Worm (Caenorhabditis elegans) whole organism, young adult: Measurements from ENCODE around the gene gmap-3.
A peak's percentile ranks its signal among the peaks of the same experiment; 100 is the strongest.

Experiments
- B0019.2 ChIP-seq: fragments of 200-800 bp; sonication (Bioruptor generic); conservative IDR thresholded peaks from 2 replicates; pipeline ENCODE4 v1.3.6; 2022; ENCODE audit warnings: missing genetic modification reagents, missing genetic modification characterization, missing compliant biosample characterization
- B0261.1 ChIP-seq: sonication (generic microtip); optimal IDR thresholded peaks from 2 replicates; lab custom pipeline; 2016; ENCODE audit warnings: mild to moderate bottlenecking, missing genetic modification characterization, moderate library complexity, missing compliant biosample characterization
- C17E4.6 ChIP-seq: fragments of 200-800 bp; sonication (Bioruptor generic); IDR thresholded peaks from 2 replicates; pipeline ENCODE4 v1.3.6; 2022; ENCODE audit warnings: missing genetic modification reagents, missing genetic modification characterization, missing compliant biosample characterization
- F39B2.1 ChIP-seq: fragments of 200-800 bp; sonication (Bioruptor generic); IDR thresholded peaks from 2 replicates; pipeline ENCODE4 v1.3.6; 2022; ENCODE audit warnings: missing genetic modification reagents, missing genetic modification characterization, missing compliant biosample characterization
- F49E8.2 ChIP-seq: sonication (generic microtip); optimal IDR thresholded peaks from 3 replicates; lab custom pipeline; 2017; ENCODE audit warnings: missing genetic modification characterization, mild to moderate bottlenecking, missing compliant biosample characterization, antibody characterized with exemption, moderate library complexity; ENCODE audit not compliant: insufficient read depth
- F52B5.7 ChIP-seq: sonication (generic microtip); optimal IDR thresholded peaks from 2 replicates; lab custom pipeline; 2016; ENCODE audit warnings: mild to moderate bottlenecking, missing genetic modification characterization, missing compliant biosample characterization
- F57A8.1 ChIP-seq: fragments of 200-800 bp; sonication (Bioruptor generic); optimal IDR thresholded peaks from 2 replicates; lab custom pipeline; 2018; ENCODE audit warnings: mild to moderate bottlenecking, missing genetic modification characterization, moderate library complexity, missing compliant biosample characterization
- F57C9.4 ChIP-seq: sonication (generic microtip); optimal IDR thresholded peaks from 2 replicates; lab custom pipeline; 2017; ENCODE audit warnings: mild to moderate bottlenecking, missing genetic modification characterization, missing compliant biosample characterization
- K12H6.12 ChIP-seq: fragments of 200-800 bp; sonication (Bioruptor generic); optimal IDR thresholded peaks from 2 replicates; lab custom pipeline; 2018; ENCODE audit warnings: mild to moderate bottlenecking, missing genetic modification characterization, missing compliant biosample characterization
- Y67H2A.10 ChIP-seq: fragments of 200-800 bp; sonication (Bioruptor generic); conservative IDR thresholded peaks from 2 replicates; pipeline ENCODE4 v1.3.6; 2022; ENCODE audit warnings: missing genetic modification reagents, missing genetic modification characterization, missing compliant biosample characterization
- Y95B8A.8 ChIP-seq: fragments of 200-800 bp; sonication (Bioruptor generic); IDR thresholded peaks from 2 replicates; pipeline ENCODE4 v1.3.6; 2022; ENCODE audit warnings: missing genetic modification reagents, missing genetic modification characterization, missing compliant biosample characterization
- ZK185.1 ChIP-seq: sonication (generic microtip); optimal IDR thresholded peaks from 2 replicates; lab custom pipeline; 2016; ENCODE audit warnings: mild to moderate bottlenecking, missing genetic modification characterization, missing compliant biosample characterization; ENCODE audit not compliant: poor library complexity, severe bottlenecking
- ama-1 ChIP-seq, 3 experiments: fragments of 150-350 bp in 1 of 3; sonication (generic microtip) in 2 of 3; optimal IDR thresholded peaks; 2 replicates each; lab custom pipeline; 2014 to 2018; ENCODE audit warnings: missing biosample characterization in 2 of 3, missing genetic modification characterization in 2 of 3, missing genetic modification reagents in 2 of 3
- athp-1 ChIP-seq: sonication (generic microtip); optimal IDR thresholded peaks from 2 replicates; lab custom pipeline; 2017; ENCODE audit warnings: mild to moderate bottlenecking, missing genetic modification characterization, missing compliant biosample characterization
- attf-3 ChIP-seq: fragments of 200-800 bp; sonication (Bioruptor generic); conservative IDR thresholded peaks from 2 replicates; pipeline ENCODE4 v1.3.6; 2022; ENCODE audit warnings: missing genetic modification reagents, missing genetic modification characterization, missing compliant biosample characterization
- attf-5 ChIP-seq: fragments of 200-800 bp; sonication (Bioruptor generic); optimal IDR thresholded peaks from 2 replicates; lab custom pipeline; 2018; ENCODE audit warnings: mild to moderate bottlenecking, missing genetic modification characterization, missing compliant biosample characterization
- cebp-1 ChIP-seq, 2 experiments: fragments of 200-800 bp in 1 of 2; sonication (Bioruptor generic) in 1 of 2; sonication (generic microtip) in 1 of 2; IDR thresholded peaks in 1 of 2; optimal IDR thresholded peaks in 1 of 2; 2 replicates each; pipeline versions ENCODE4 v1.3.6 to Lab custom; 2017 to 2022; ENCODE audit warnings: missing compliant biosample characterization in 2 of 2, missing genetic modification characterization in 2 of 2, mild to moderate bottlenecking in 1 of 2, missing genetic modification reagents in 1 of 2, moderate library complexity in 1 of 2
- ceh-100 ChIP-seq: fragments of 200-800 bp; sonication (Bioruptor generic); IDR thresholded peaks from 2 replicates; pipeline ENCODE4 v1.3.6; 2022; ENCODE audit warnings: missing genetic modification reagents, missing genetic modification characterization, missing compliant biosample characterization
- ceh-27 ChIP-seq: fragments of 200-800 bp; sonication (Bioruptor generic); optimal IDR thresholded peaks from 2 replicates; lab custom pipeline; 2018; ENCODE audit warnings: mild to moderate bottlenecking, missing genetic modification characterization, moderate library complexity, missing compliant biosample characterization
- ceh-40 ChIP-seq: fragments of 200-800 bp; sonication (Bioruptor generic); IDR thresholded peaks from 2 replicates; pipeline ENCODE4 v1.3.6; 2022; ENCODE audit warnings: missing genetic modification characterization, missing compliant biosample characterization
- ceh-79 ChIP-seq: sonication (generic microtip); optimal IDR thresholded peaks from 2 replicates; lab custom pipeline; 2017; ENCODE audit warnings: mild to moderate bottlenecking, missing genetic modification characterization, missing compliant biosample characterization
- ceh-91 ChIP-seq: fragments of 200-800 bp; sonication (Bioruptor generic); IDR thresholded peaks from 2 replicates; pipeline ENCODE4 v1.3.6; 2022; ENCODE audit warnings: missing genetic modification reagents, missing genetic modification characterization, missing compliant biosample characterization
- dox-1 ChIP-seq: fragments of 200-800 bp; sonication (Bioruptor generic); IDR thresholded peaks from 2 replicates; pipeline ENCODE4 v1.3.6; 2022; ENCODE audit warnings: missing genetic modification reagents, missing genetic modification characterization, missing compliant biosample characterization
- dpff-1 ChIP-seq: sonication (generic microtip); optimal IDR thresholded peaks from 2 replicates; lab custom pipeline; 2017; ENCODE audit warnings: mild to moderate bottlenecking, missing genetic modification characterization, missing compliant biosample characterization
- egl-18 ChIP-seq: fragments of 200-800 bp; sonication (Bioruptor generic); IDR thresholded peaks from 2 replicates; pipeline ENCODE4 v1.3.6; 2022; ENCODE audit warnings: missing genetic modification reagents, missing genetic modification characterization, missing compliant biosample characterization
- egrh-3 ChIP-seq: fragments of 200-800 bp; sonication (Bioruptor generic); IDR thresholded peaks from 2 replicates; pipeline ENCODE4 v1.3.6; 2022; ENCODE audit warnings: missing genetic modification reagents, missing genetic modification characterization, missing compliant biosample characterization
- ekl-4 ChIP-seq: fragments of 200-800 bp; sonication (Bioruptor generic); IDR thresholded peaks from 2 replicates; pipeline ENCODE4 v1.3.6; 2022; ENCODE audit warnings: missing genetic modification reagents, missing genetic modification characterization, missing compliant biosample characterization
- him-1 ChIP-seq: sonication (generic microtip); optimal IDR thresholded peaks from 2 replicates; lab custom pipeline; 2016; ENCODE audit warnings: missing genotype, missing genetic modification reagents, missing genetic modification characterization, missing compliant biosample characterization
- hmg-1.2 ChIP-seq: fragments of 200-800 bp; sonication (Bioruptor generic); IDR thresholded peaks from 2 replicates; pipeline ENCODE4 v1.3.6; 2022; ENCODE audit warnings: missing genetic modification reagents, missing genetic modification characterization, missing compliant biosample characterization
- let-526 ChIP-seq: fragments of 200-800 bp; sonication (Bioruptor generic); IDR thresholded peaks from 2 replicates; pipeline ENCODE4 v1.3.6; 2022; ENCODE audit warnings: missing genetic modification reagents, missing genetic modification characterization, missing compliant biosample characterization
- lin-26 ChIP-seq: fragments of 200-800 bp; sonication (Bioruptor generic); IDR thresholded peaks from 2 replicates; pipeline ENCODE4 v1.3.6; 2022; ENCODE audit warnings: missing genetic modification reagents, missing genetic modification characterization, missing compliant biosample characterization
- lin-40 ChIP-seq: sonication (generic microtip); optimal IDR thresholded peaks from 2 replicates; lab custom pipeline; 2016; ENCODE audit warnings: missing genetic modification characterization, mild to moderate bottlenecking, missing compliant biosample characterization, missing genotype, missing genetic modification reagents
- lin-54 ChIP-seq: fragments of 200-800 bp; sonication (Bioruptor generic); optimal IDR thresholded peaks from 2 replicates; lab custom pipeline; 2018; ENCODE audit warnings: mild to moderate bottlenecking, missing genetic modification characterization, missing compliant biosample characterization
- madf-3 ChIP-seq: fragments of 200-800 bp; sonication (Bioruptor generic); IDR thresholded peaks from 2 replicates; pipeline ENCODE4 v1.3.6; 2022; ENCODE audit warnings: missing genetic modification reagents, missing genetic modification characterization, missing compliant biosample characterization
- madf-6 ChIP-seq: fragments of 200-800 bp; sonication (Bioruptor generic); IDR thresholded peaks from 2 replicates; pipeline ENCODE4 v1.3.6; 2022; ENCODE audit warnings: missing genetic modification reagents, missing genetic modification characterization, missing compliant biosample characterization
- mes-4 ChIP-seq: sonication (generic microtip); optimal IDR thresholded peaks from 2 replicates; lab custom pipeline; 2016; ENCODE audit warnings: missing genotype, missing genetic modification characterization, missing compliant biosample characterization
- nfya-2 ChIP-seq: fragments of 200-800 bp; sonication (Bioruptor generic); IDR thresholded peaks from 2 replicates; pipeline ENCODE4 v1.3.6; 2022; ENCODE audit warnings: missing genetic modification reagents, missing genetic modification characterization, missing compliant biosample characterization
- nfyb-1 ChIP-seq: fragments of 200-800 bp; sonication (Bioruptor generic); IDR thresholded peaks from 2 replicates; pipeline ENCODE4 v1.3.6; 2022; ENCODE audit warnings: missing genetic modification reagents, missing genetic modification characterization, missing compliant biosample characterization
- nhr-27 ChIP-seq: fragments of 200-800 bp; sonication (Bioruptor generic); optimal IDR thresholded peaks from 2 replicates; lab custom pipeline; 2018; ENCODE audit warnings: mild to moderate bottlenecking, missing genetic modification characterization, moderate library complexity, missing compliant biosample characterization
- nhr-80 ChIP-seq: sonication (generic microtip); optimal IDR thresholded peaks from 2 replicates; lab custom pipeline; 2016; ENCODE audit warnings: missing genetic modification characterization, missing compliant biosample characterization
- rec-8 ChIP-seq, 2 experiments: sonication (generic microtip); optimal IDR thresholded peaks; 2 replicates each; lab custom pipeline; 2016; ENCODE audit warnings: mild to moderate bottlenecking in 2 of 2, missing genetic modification characterization in 2 of 2, missing genetic modification reagents in 2 of 2, missing genotype in 2 of 2, missing biosample characterization in 1 of 2, missing compliant biosample characterization in 1 of 2, moderate library complexity in 1 of 2
- repo-1 ChIP-seq: sonication (generic microtip); optimal IDR thresholded peaks from 2 replicates; lab custom pipeline; 2017; ENCODE audit warnings: mild to moderate bottlenecking, missing genetic modification characterization, missing compliant biosample characterization
- snpc-3.4 ChIP-seq: sonication (generic microtip); optimal IDR thresholded peaks from 2 replicates; lab custom pipeline; 2017; ENCODE audit warnings: missing genetic modification characterization, mild to moderate bottlenecking, missing compliant biosample characterization, antibody characterized with exemption, moderate library complexity, missing genotype, missing genetic modification reagents
- sptf-2 ChIP-seq: fragments of 200-800 bp; sonication (Bioruptor generic); optimal IDR thresholded peaks from 2 replicates; lab custom pipeline; 2018; ENCODE audit warnings: mild to moderate bottlenecking, missing genetic modification characterization, missing compliant biosample characterization
- tbp1 ChIP-seq: fragments of 200-800 bp; sonication (Bioruptor generic); optimal IDR thresholded peaks from 2 replicates; lab custom pipeline; 2018; ENCODE audit warnings: mild to moderate bottlenecking, missing genetic modification characterization, missing compliant biosample characterization
- xnd-1 ChIP-seq: sonication (generic microtip); optimal IDR thresholded peaks from 2 replicates; lab custom pipeline; 2016; ENCODE audit warnings: missing genotype, missing genetic modification reagents, missing genetic modification characterization, missing compliant biosample characterization
- ztf-6 ChIP-seq: fragments of 200-800 bp; sonication (Bioruptor generic); IDR thresholded peaks from 2 replicates; pipeline ENCODE4 v1.3.6; 2022; ENCODE audit warnings: missing genetic modification reagents, missing genetic modification characterization, missing compliant biosample characterization

The gmap-3 gene

DNA sequence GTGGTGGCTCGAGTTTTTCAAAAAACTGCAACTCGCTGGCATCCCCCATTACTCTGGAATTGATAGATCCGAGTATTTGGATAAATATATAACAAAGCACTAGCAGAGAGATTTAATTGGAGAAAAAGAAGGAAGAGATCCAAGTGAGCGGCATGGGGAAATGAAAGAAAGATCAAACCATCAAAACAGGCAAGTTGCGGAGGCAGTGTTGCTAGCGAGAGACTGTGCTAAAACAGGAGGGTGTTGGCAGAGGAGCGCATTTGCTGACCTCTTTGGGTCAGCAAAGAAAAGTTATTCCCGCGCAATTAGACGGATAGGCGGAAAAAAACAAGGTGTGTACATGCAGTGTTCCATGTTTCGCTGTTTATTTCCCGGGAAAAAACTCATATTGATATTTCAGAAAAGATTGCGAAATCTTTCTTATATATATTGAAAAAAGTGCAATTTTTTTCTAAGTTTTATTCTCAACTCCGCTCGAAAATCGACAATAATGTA, 34.9 kb upstream of the gmap-3 start, which contains the start of gene ppk-3 (continued):
- TF ChIP-seq B0019.2 (GFP tag; lab: Robert Waterston, UW) (no peak), cebp-1 (GFP tag; IDR thresholded peaks at IDR 0.05; lab: Robert Waterston, UW) (peak; percentile 36; the same call in 1 of the 2 replicates), cebp-1 (tag; optimal IDR thresholded peaks at IDR 0.05; lab: Kevin White, UChicago) (peak; percentile 92), tbp1 (GFP tag; lab: Kevin White, UChicago) (peak; percentile 9), ceh-40 (no peak), ceh-91 (GFP tag; lab: Robert Waterston, UW) (no peak), rec-8 (tag; optimal IDR thresholded peaks at IDR 0.05; lab: Kevin White, UChicago) (no peak), him-1 (tag; lab: Kevin White, UChicago) (no peak), ceh-27 (GFP tag; lab: Kevin White, UChicago) (peak; percentile 37), egrh-3 (GFP tag; lab: Robert Waterston, UW) (no peak), F39B2.1 (no peak), dox-1 (peak; percentile 72), xnd-1 (tag; lab: Kevin White, UChicago) (no peak), F49E8.2 (no peak), athp-1 (no peak), nhr-27 (tag; lab: Kevin White, UChicago) (no peak), ceh-100 (no peak), C17E4.6 (GFP tag; lab: Robert Waterston, UW) (no peak), mes-4 (tag; lab: Kevin White, UChicago) (no peak), Y67H2A.10 (GFP tag; lab: Robert Waterston, UW) (no peak), nfya-2 (no peak), hmg-1.2 (peak; percentile 92), F52B5.7 (no peak), nfyb-1 (no peak), B0261.1 (tag; lab: Kevin White, UChicago) (no peak), ZK185.1 (tag; lab: Kevin White, UChicago) (no peak), ztf-6 (GFP tag; lab: Robert Waterston, UW) (0 out of 2 replicates have a peak, but pooled peaks have one; percentile 58), lin-54 (GFP tag; lab: Kevin White, UChicago) (no peak), repo-1 (tag; lab: Kevin White, UChicago) (no peak), F57A8.1 (no peak), ekl-4 (no peak), attf-5 (GFP tag; lab: Kevin White, UChicago) (peak; percentile 3), nhr-80 (peak; percentile 22), sptf-2 (GFP tag; lab: Kevin White, UChicago) (no peak), madf-3 (GFP tag; lab: Robert Waterston, UW) (no peak), F57C9.4 (tag; lab: Kevin White, UChicago) (no peak), Y95B8A.8 (GFP tag; lab: Robert Waterston, UW) (no peak), attf-3 (0 out of 2 replicates have a peak, but pooled peaks have one; percentile 12), dpff-1 (tag; lab: Kevin White, UChicago) (no peak), let-526 (0 out of 2 replicates have a peak, but pooled peaks have one; percentile 25), egl-18 (no peak), snpc-3.4 (tag; lab: Kevin White, UChicago) (no peak), madf-6 (GFP tag; lab: Robert Waterston, UW) (peak; percentile 30; the same call in 1 of the 2 replicates), lin-26 (GFP tag; lab: Robert Waterston, UW) (0 out of 2 replicates have a peak, but pooled peaks have one; percentile 56), ceh-79 (no peak), ama-1 (optimal IDR thresholded peaks at IDR 0.05; lab: Kevin White, UChicago) (no peak), ama-1 (GFP tag; optimal IDR thresholded peaks at IDR 0.05; lab: Kevin White, UChicago) (no peak), K12H6.12 (tag; lab: Kevin White, UChicago) (peak; percentile 32), lin-40 (tag; lab: Kevin White, UChicago) (peak; percentile 67)
